Worm (Caenorhabditis elegans): ENCODE results near the gene C18A11.4.

The C18A11.4 gene

ce11 chrX:8078899-8079298 lies 33.6 kb downstream of the C18A11.4 start (continued):
- TF ChIP-seq aha-1 (tag) (peak; percentile 71), Y75B8A.6 (GFP tag; IDR thresholded peaks at IDR 0.05) (0 out of 2 replicates have a peak, but pooled peaks have one; percentile 48), lim-7 (GFP tag; IDR thresholded peaks at IDR 0.05) (no peak), Y5F2A.4 (GFP tag; optimal IDR thresholded peaks at IDR 0.05) (no peak), ceh-32 (tag; optimal IDR thresholded peaks at IDR 0.05; ENCODE audit: poor library complexity) (no peak), dve-1 (tag; optimal IDR thresholded peaks at IDR 0.05; ENCODE audit: insufficient read depth) (peak; percentile 55), hif-1 (tag; optimal IDR thresholded peaks at IDR 0.05) (peak in 1 of 2 experiments; percentile 37), zip-2 (tag; optimal IDR thresholded peaks at IDR 0.05) (no peak), nhr-41 (GFP tag; IDR thresholded peaks at IDR 0.05) (no peak), lin-38 (GFP tag; IDR thresholded peaks at IDR 0.05) (no peak), mdl-1 (tag; optimal IDR thresholded peaks at IDR 0.05) (no peak)

ce11 chrX:8082703-8083102 lies 37.4 kb downstream of the C18A11.4 start:
- TF ChIP-seq ctbp-1 (GFP tag; IDR thresholded peaks at IDR 0.05) (no peak), aha-1 (tag) (peak; percentile 92), vab-7 (GFP tag; IDR thresholded peaks at IDR 0.05) (no peak), dmd-9 (GFP tag; IDR thresholded peaks at IDR 0.05) (no peak), duxl-1 (tag; optimal IDR thresholded peaks at IDR 0.05; ENCODE audit: poor library complexity) (no peak), zfp-2 (tag; optimal IDR thresholded peaks at IDR 0.05) (no peak)

- TF ChIP-seq zip-2 (tag; optimal IDR thresholded peaks at IDR 0.05) (peak; percentile 20), php-3 (GFP tag; IDR thresholded peaks at IDR 0.05) (peak; percentile 74), daf-16 (GFP tag; optimal IDR thresholded peaks at IDR 0.05) (no peak), daf-16 (tag; optimal IDR thresholded peaks at IDR 0.05) (peak; percentile 54), skn-1 (tag; optimal IDR thresholded peaks at IDR 0.05) (no peak), egl-27 (tag; optimal IDR thresholded peaks at IDR 0.05) (no peak), lin-13 (GFP tag; optimal IDR thresholded peaks at IDR 0.05) (no peak)
Measured at ce11 chrX:8083330-8083729, 38.0 kb downstream of the C18A11.4 start.

ce11 chrX:8083919-8084318 lies 38.6 kb downstream of the C18A11.4 start, which contains the start of gene K07E3.4:
TSS of gene K07E3.4 (minus strand) at chrX:8084018.
- TF ChIP-seq nhr-41 (GFP tag; IDR thresholded peaks at IDR 0.05) (no peak), zip-2 (tag; optimal IDR thresholded peaks at IDR 0.05) (no peak), tra-1 (GFP tag; IDR thresholded peaks at IDR 0.05) (0 out of 2 replicates have a peak, but pooled peaks have one; percentile 31), snpc-4 (tag; optimal IDR thresholded peaks at IDR 0.05) (no peak), cey-2 (tag; optimal IDR thresholded peaks at IDR 0.05; ENCODE audit: borderline replicate concordance, insufficient read depth) (no peak), unc-130 (GFP tag; optimal IDR thresholded peaks at IDR 0.05) (no peak), spr-3 (GFP tag; optimal IDR thresholded peaks at IDR 0.05) (no peak), php-3 (GFP tag; IDR thresholded peaks at IDR 0.05) (peak; percentile 5; the same call in 1 of the 2 replicates), fkh-10 (GFP tag; optimal IDR thresholded peaks at IDR 0.05) (no peak), nhr-25 (tag; optimal IDR thresholded peaks at IDR 0.05; ENCODE audit: borderline replicate concordance, insufficient read depth) (peak; percentile 66), nhr-11 (tag; optimal IDR thresholded peaks at IDR 0.05) (peak; percentile 6), egl-43 (GFP tag; IDR thresholded peaks at IDR 0.05) (no peak), hlh-11 (tag; optimal IDR thresholded peaks at IDR 0.05) (peak; percentile 86), lin-38 (GFP tag; IDR thresholded peaks at IDR 0.05) (no peak), lin-29 (GFP tag; IDR thresholded peaks at IDR 0.05) (no peak), ztf-7 (tag; optimal IDR thresholded peaks at IDR 0.05) (no peak), nhr-42 (GFP tag; IDR thresholded peaks at IDR 0.05) (no peak), Y5F2A.4 (GFP tag; optimal IDR thresholded peaks at IDR 0.05) (no peak), madf-9 (GFP tag; conservative IDR thresholded peaks at IDR 0.05) (no peak), nhr-102 (tag; optimal IDR thresholded peaks at IDR 0.05) (peak; percentile 27), Y105C5A.15 (GFP tag; IDR thresholded peaks at IDR 0.05) (no peak), dpl-1 (GFP tag; optimal IDR thresholded peaks at IDR 0.05) (peak; percentile 15), dmd-8 (GFP tag; IDR thresholded peaks at IDR 0.05) (no peak), daf-8 (GFP tag; IDR thresholded peaks at IDR 0.05) (no peak), egl-27 (tag; optimal IDR thresholded peaks at IDR 0.05) (no peak), hif-1 (tag; optimal IDR thresholded peaks at IDR 0.05) (peak in 1 of 2 experiments; percentile 55), attf-4 (tag; optimal IDR thresholded peaks at IDR 0.05) (no peak), dmd-6 (GFP tag; IDR thresholded peaks at IDR 0.05) (peak; percentile 70), T26A8.4 (GFP tag; IDR thresholded peaks at IDR 0.05) (no peak), hmg-1.1 (GFP tag; IDR thresholded peaks at IDR 0.05) (no peak)

All from whole organism, L4 larva.